Fruit fly (Drosophila melanogaster) whole organism, embryonic: Measurements from ENCODE around the gene nbs.

ENCODE experiments used
- Adf1 ChIP-seq: fragments of 200-800 bp; sonication (Bioruptor generic); IDR thresholded peaks from 2 replicates; pipeline ENCODE4 v1.3.6; 2022; ENCODE audit warnings: missing biosample characterization, missing genetic modification characterization
- Bgb ChIP-seq: fragments of 200-800 bp; sonication (Bioruptor generic); IDR thresholded peaks from 2 replicates; pipeline ENCODE4 v1.3.6; 2022; ENCODE audit warnings: missing biosample characterization, missing genetic modification characterization; ENCODE audit not compliant: partially characterized antibody
- CG18476 ChIP-seq: fragments of 200-800 bp; sonication (Bioruptor generic); optimal IDR thresholded peaks from 2 replicates; lab custom pipeline; 2016; ENCODE audit warnings: missing biosample characterization, mild to moderate bottlenecking, missing genetic modification characterization
- CG2202 ChIP-seq: fragments of 200-800 bp; sonication (Bioruptor generic); optimal IDR thresholded peaks from 2 replicates; lab custom pipeline; 2018; ENCODE audit warnings: missing biosample characterization, mild to moderate bottlenecking, missing genetic modification characterization
- CG2875 ChIP-seq: fragments of 200-800 bp; sonication (Bioruptor generic); optimal IDR thresholded peaks from 2 replicates; lab custom pipeline; 2017; ENCODE audit warnings: missing biosample characterization, mild to moderate bottlenecking, missing genetic modification characterization, missing genetic modification reagents
- CG3065 ChIP-seq: fragments of 200-800 bp; sonication (Bioruptor generic); optimal IDR thresholded peaks from 2 replicates; lab custom pipeline; 2016; ENCODE audit warnings: missing biosample characterization, missing genetic modification characterization
- CG32772 ChIP-seq: fragments of 200-800 bp; sonication (Bioruptor generic); IDR thresholded peaks from 2 replicates; pipeline ENCODE4 v1.3.6; 2022; ENCODE audit warnings: missing biosample characterization, missing genetic modification characterization
- CG33557 ChIP-seq: fragments of 200-800 bp; sonication (Bioruptor generic); optimal IDR thresholded peaks from 2 replicates; lab custom pipeline; 2019; ENCODE audit warnings: missing biosample characterization, mild to moderate bottlenecking, missing genetic modification characterization, moderate library complexity
- CG5180 ChIP-seq: fragments of 200-800 bp; sonication (Bioruptor generic); optimal IDR thresholded peaks from 3 replicates; lab custom pipeline; 2017; ENCODE audit warnings: missing biosample characterization, missing genetic modification characterization, mild to moderate bottlenecking, moderate library complexity, missing genetic modification reagents
- CG6813 ChIP-seq: fragments of 200-800 bp; sonication (Bioruptor generic); optimal IDR thresholded peaks from 2 replicates; lab custom pipeline; 2017; ENCODE audit warnings: missing biosample characterization, missing genetic modification characterization, mild to moderate bottlenecking, moderate library complexity, missing genetic modification reagents
- CG7357 ChIP-seq: fragments of 200-800 bp; sonication (Bioruptor generic); IDR thresholded peaks from 3 replicates; pipeline ENCODE4 v1.3.6; 2022; ENCODE audit warnings: missing biosample characterization, missing genetic modification characterization
- CG7745 ChIP-seq: fragments of 200-800 bp; sonication (Bioruptor generic); optimal IDR thresholded peaks from 2 replicates; lab custom pipeline; 2018; ENCODE audit warnings: missing biosample characterization, mild to moderate bottlenecking, missing genetic modification characterization, moderate library complexity
- CG7928 ChIP-seq: fragments of 200-800 bp; sonication (Bioruptor generic); optimal IDR thresholded peaks from 2 replicates; lab custom pipeline; 2017; ENCODE audit warnings: missing biosample characterization, mild to moderate bottlenecking, missing genetic modification characterization
- CG8290 ChIP-seq, 3 experiments: fragments of 200-800 bp; sonication (Bioruptor generic); optimal IDR thresholded peaks; 2 replicates each; lab custom pipeline; 2016 to 2019; ENCODE audit warnings: missing biosample characterization in 3 of 3, missing genetic modification characterization in 3 of 3, mild to moderate bottlenecking in 2 of 3, moderate library complexity in 1 of 3
- CG9437 ChIP-seq: fragments of 200-800 bp; sonication (Bioruptor generic); optimal IDR thresholded peaks from 2 replicates; lab custom pipeline; 2018; ENCODE audit warnings: missing biosample characterization, mild to moderate bottlenecking, missing genetic modification characterization
- CG9876 ChIP-seq: fragments of 200-800 bp; sonication (Bioruptor generic); optimal IDR thresholded peaks from 2 replicates; lab custom pipeline; 2016; ENCODE audit warnings: missing biosample characterization, missing genetic modification characterization
- CG9932 ChIP-seq: fragments of 200-800 bp; sonication (Bioruptor generic); IDR thresholded peaks from 2 replicates; pipeline ENCODE4 v1.3.6; 2022; ENCODE audit warnings: missing biosample characterization, missing genetic modification characterization
- Doc2 ChIP-seq: fragments of 200-800 bp; sonication (Bioruptor generic); IDR thresholded peaks from 2 replicates; pipeline ENCODE4 v1.3.6; 2022; ENCODE audit warnings: missing biosample characterization, missing genetic modification characterization
- Hmx ChIP-seq: fragments of 200-800 bp; sonication (Bioruptor generic); optimal IDR thresholded peaks from 2 replicates; lab custom pipeline; 2016; ENCODE audit warnings: missing biosample characterization, missing genetic modification characterization
- NC2α ChIP-seq: fragments of 200-800 bp; sonication (Bioruptor generic); optimal IDR thresholded peaks from 2 replicates; lab custom pipeline; 2016; ENCODE audit warnings: missing biosample characterization, missing genetic modification characterization
- Oli ChIP-seq: fragments of 200-800 bp; sonication (Bioruptor generic); optimal IDR thresholded peaks from 2 replicates; lab custom pipeline; 2018; ENCODE audit warnings: missing biosample characterization, mild to moderate bottlenecking, missing genetic modification characterization, moderate library complexity
- Opbp ChIP-seq: fragments of 200-800 bp; sonication (Bioruptor generic); IDR thresholded peaks from 3 replicates; pipeline ENCODE4 v1.3.6; 2022; ENCODE audit warnings: missing biosample characterization, missing genetic modification characterization; ENCODE audit not compliant: partially characterized antibody
- Rx ChIP-seq: fragments of 200-800 bp; sonication (Bioruptor generic); IDR thresholded peaks from 2 replicates; pipeline ENCODE4 v1.3.6; 2022; ENCODE audit warnings: missing biosample characterization, missing genetic modification characterization
- abd-A ChIP-seq: fragments of 200-800 bp; sonication (Bioruptor generic); optimal IDR thresholded peaks from 3 replicates; lab custom pipeline; 2019; ENCODE audit warnings: missing biosample characterization, mild to moderate bottlenecking, missing genetic modification characterization, moderate library complexity
- caup ChIP-seq: fragments of 200-800 bp; sonication (Bioruptor generic); optimal IDR thresholded peaks from 3 replicates; lab custom pipeline; 2017; ENCODE audit warnings: missing biosample characterization, mild to moderate bottlenecking, missing genetic modification characterization, moderate library complexity; ENCODE audit not compliant: severe bottlenecking
- chm ChIP-seq: fragments of 200-800 bp; sonication (Bioruptor generic); IDR thresholded peaks from 2 replicates; pipeline ENCODE4 v1.3.6; 2022; ENCODE audit warnings: missing biosample characterization, missing genetic modification characterization
- crc ChIP-seq: fragments of 200-800 bp; sonication (Bioruptor generic); optimal IDR thresholded peaks from 2 replicates; lab custom pipeline; 2016; ENCODE audit warnings: missing biosample characterization, missing genetic modification characterization
- dati ChIP-seq: fragments of 200-800 bp; sonication (Bioruptor generic); IDR thresholded peaks from 2 replicates; pipeline ENCODE4 v1.3.6; 2022; ENCODE audit warnings: missing biosample characterization, missing genetic modification characterization
- dysf ChIP-seq: fragments of 200-800 bp; sonication (Bioruptor generic); IDR thresholded peaks from 3 replicates; pipeline ENCODE4 v1.3.6; 2022; ENCODE audit warnings: missing biosample characterization, missing genetic modification characterization
- fd102C ChIP-seq: fragments of 200-800 bp; sonication (Bioruptor generic); optimal IDR thresholded peaks from 2 replicates; lab custom pipeline; 2018; ENCODE audit warnings: missing biosample characterization, mild to moderate bottlenecking, missing genetic modification characterization, moderate library complexity
- fd64A ChIP-seq: fragments of 200-800 bp; sonication (Bioruptor generic); optimal IDR thresholded peaks from 3 replicates; lab custom pipeline; 2018; ENCODE audit warnings: missing biosample characterization, mild to moderate bottlenecking, missing genetic modification characterization
- gcm2 ChIP-seq: fragments of 200-800 bp; sonication (Bioruptor generic); optimal IDR thresholded peaks from 2 replicates; lab custom pipeline; 2016; ENCODE audit warnings: missing biosample characterization, missing genetic modification characterization
- grn ChIP-seq: fragments of 200-800 bp; sonication (Bioruptor generic); optimal IDR thresholded peaks from 3 replicates; lab custom pipeline; 2017; ENCODE audit warnings: missing biosample characterization, missing genetic modification characterization
- hth ChIP-seq: fragments of >200 bp; optimal IDR thresholded peaks from 2 replicates; lab custom pipeline; 2017; ENCODE audit warnings: inconsistent platforms
- lab ChIP-seq: fragments of 200-800 bp; sonication (Bioruptor generic); optimal IDR thresholded peaks from 3 replicates; lab custom pipeline; 2017; ENCODE audit warnings: missing biosample characterization, missing genetic modification characterization, mild to moderate bottlenecking, moderate library complexity, missing genetic modification reagents
- luna ChIP-seq: fragments of 200-800 bp; sonication (Bioruptor generic); optimal IDR thresholded peaks from 2 replicates; lab custom pipeline; 2016; ENCODE audit warnings: missing biosample characterization, missing genetic modification characterization
- mam ChIP-seq: fragments of 200-800 bp; sonication (Bioruptor generic); optimal IDR thresholded peaks from 3 replicates; lab custom pipeline; 2016; ENCODE audit warnings: missing biosample characterization, missing genetic modification characterization
- nerfin-2 ChIP-seq: fragments of 200-800 bp; sonication (Bioruptor generic); IDR thresholded peaks from 2 replicates; pipeline ENCODE4 v1.3.6; 2022; ENCODE audit warnings: missing biosample characterization, missing genetic modification characterization; ENCODE audit not compliant: partially characterized antibody
- nom ChIP-seq: fragments of 200-800 bp; sonication (Bioruptor generic); optimal IDR thresholded peaks from 2 replicates; lab custom pipeline; 2017; ENCODE audit warnings: missing biosample characterization, missing genetic modification characterization, mild to moderate bottlenecking, moderate library complexity, missing genetic modification reagents
- pb ChIP-seq: fragments of 200-800 bp; sonication (Bioruptor generic); optimal IDR thresholded peaks from 3 replicates; lab custom pipeline; 2016; ENCODE audit warnings: missing biosample characterization, missing genetic modification characterization
- salm ChIP-seq: fragments of 200-800 bp; sonication (Bioruptor generic); optimal IDR thresholded peaks from 2 replicates; lab custom pipeline; 2018; ENCODE audit warnings: missing biosample characterization, mild to moderate bottlenecking, missing genetic modification characterization
- sens ChIP-seq: fragments of 200-800 bp; sonication (Bioruptor generic); peaks from one replicate; lab custom pipeline; 2016; ENCODE audit warnings: missing biosample characterization, missing genetic modification characterization
- sqz ChIP-seq: fragments of 200-800 bp; sonication (Bioruptor generic); optimal IDR thresholded peaks from 3 replicates; lab custom pipeline; 2018; ENCODE audit warnings: missing biosample characterization, mild to moderate bottlenecking, missing genetic modification characterization
- ssp ChIP-seq: fragments of 200-800 bp; sonication (Bioruptor generic); IDR thresholded peaks from 2 replicates; pipeline ENCODE4 v1.3.6; 2022; ENCODE audit warnings: missing biosample characterization, missing genetic modification characterization
- stc ChIP-seq: fragments of 200-800 bp; sonication (Bioruptor generic); IDR thresholded peaks from 2 replicates; pipeline ENCODE4 v1.3.6; 2022; ENCODE audit warnings: missing biosample characterization, missing genetic modification characterization
- sug ChIP-seq: fragments of 200-800 bp; optimal IDR thresholded peaks from 2 replicates; lab custom pipeline; 2019; ENCODE audit warnings: missing biosample characterization, mild to moderate bottlenecking, missing genetic modification characterization, moderate library complexity
- tio ChIP-seq: fragments of 200-800 bp; sonication (Bioruptor generic); optimal IDR thresholded peaks from 2 replicates; lab custom pipeline; 2017; ENCODE audit warnings: missing biosample characterization, missing genetic modification characterization, inconsistent platforms
- tna ChIP-seq: fragments of 200-800 bp; sonication (Bioruptor generic); IDR thresholded peaks from 2 replicates; pipeline ENCODE4 v1.3.6; 2022; ENCODE audit warnings: missing biosample characterization, missing genetic modification characterization; ENCODE audit not compliant: partially characterized antibody
- twi ChIP-seq: fragments of 200-800 bp; optimal IDR thresholded peaks from 2 replicates; lab custom pipeline; 2019; ENCODE audit warnings: missing biosample characterization, mild to moderate bottlenecking, missing genetic modification characterization, moderate library complexity
- usp ChIP-seq: fragments of >200 bp; optimal IDR thresholded peaks from 2 replicates; lab custom pipeline; 2017; ENCODE audit warnings: missing biosample characterization, missing genetic modification characterization

The nbs gene

DNA sequence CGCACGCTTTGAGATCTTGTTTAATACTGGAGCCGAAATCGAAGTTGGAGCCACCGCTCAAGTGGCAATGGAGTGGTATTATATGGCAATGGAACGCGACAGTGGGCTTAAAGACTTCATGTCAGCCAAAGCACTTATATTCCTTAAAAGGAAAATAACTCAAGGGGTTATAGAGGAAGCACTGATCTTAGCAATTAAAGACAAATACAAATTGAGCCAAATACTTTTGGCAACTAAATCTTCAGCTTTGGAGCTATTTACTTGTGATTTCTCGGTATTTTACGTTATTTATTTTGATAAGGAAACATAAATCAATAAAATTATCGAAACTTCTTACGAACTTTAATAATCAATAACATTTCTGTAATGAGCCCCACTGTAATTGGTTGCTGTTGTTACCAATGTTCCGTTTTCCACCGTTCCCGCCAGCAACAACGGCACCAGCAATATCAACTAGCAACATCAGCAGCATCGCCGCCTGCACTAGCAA is 21.1 kb upstream of the nbs start (continued):
- TF ChIP-seq dati (GFP tag; lab: Robert Waterston, UW) (no peak), ssp (GFP tag; lab: Robert Waterston, UW) (peak; percentile 58), Oli (tag; lab: Kevin White, UChicago) (peak; percentile 86), NC2α (no peak), usp (GFP tag; lab: Kevin White, UChicago) (no peak), Bgb (no peak), CG3065 (GFP tag; lab: Kevin White, UChicago) (peak; percentile 40), CG9876 (GFP tag; lab: Kevin White, UChicago) (peak; percentile 22), CG32772 (GFP tag; lab: Robert Waterston, UW) (peak; percentile 84), fd64A (peak; percentile 79), CG7928 (GFP tag; lab: Kevin White, UChicago) (peak; percentile 49), sug (tag; lab: Kevin White, UChicago) (peak; percentile 55), luna (GFP tag; lab: Kevin White, UChicago) (no peak), pb (GFP tag; lab: Kevin White, UChicago) (peak; percentile 92), Adf1 (GFP tag; lab: Robert Waterston, UW) (no peak), grn (GFP tag; lab: Kevin White, UChicago) (no peak), CG5180 (GFP tag; lab: Kevin White, UChicago) (peak; percentile 87), caup (GFP tag; lab: Kevin White, UChicago) (peak; percentile 68), crc (no peak), chm (GFP tag; lab: Robert Waterston, UW) (0 out of 2 replicates have a peak, but pooled peaks have one; percentile 18), tna (GFP tag; lab: Robert Waterston, UW) (no peak), hth (lab: Kevin White, UChicago) (no peak), gcm2 (GFP tag; lab: Kevin White, UChicago) (peak; percentile 35), CG9932 (GFP tag; lab: Robert Waterston, UW) (peak; percentile 63; the same call in 1 of the 2 replicates), CG7357 (GFP tag; lab: Robert Waterston, UW) (peak; percentile 81), fd102C (GFP tag; lab: Kevin White, UChicago) (no peak), nom (peak; percentile 94), twi (tag; lab: Kevin White, UChicago) (peak; percentile 58), CG18476 (GFP tag; lab: Kevin White, UChicago) (peak; percentile 91), sens (GFP tag; lab: Kevin White, UChicago) (peak; percentile 96), Doc2 (GFP tag; lab: Robert Waterston, UW) (peak; percentile 11; the same call in 1 of the 2 replicates), CG2875 (GFP tag; lab: Kevin White, UChicago) (peak; percentile 82), CG33557 (GFP tag; lab: Kevin White, UChicago) (peak; percentile 72), mam (GFP tag; lab: Kevin White, UChicago) (peak; percentile 53), CG2202 (peak; percentile 21), sqz (GFP tag; lab: Kevin White, UChicago) (peak; percentile 75), CG8290 (GFP tag; optimal IDR thresholded peaks at IDR 0.05; lab: Kevin White, UChicago) (peak; percentile 56), CG8290 (tag; optimal IDR thresholded peaks at IDR 0.05; lab: Kevin White, UChicago) (no peak), abd-A (tag; lab: Kevin White, UChicago) (peak; percentile 29), Opbp (GFP tag; lab: Robert Waterston, UW) (no peak), salm (tag; lab: Kevin White, UChicago) (peak; percentile 84), nerfin-2 (GFP tag; lab: Robert Waterston, UW) (no peak), CG7745 (no peak), tio (GFP tag; lab: Kevin White, UChicago) (peak; percentile 79), Rx (peak; percentile 77), stc (GFP tag; lab: Robert Waterston, UW) (peak; percentile 87), lab (peak; percentile 93), dysf (GFP tag; lab: Robert Waterston, UW) (peak; percentile 92), CG9437 (peak; percentile 72), CG6813 (GFP tag; lab: Kevin White, UChicago) (peak; percentile 77), Hmx (GFP tag; lab: Kevin White, UChicago) (peak; percentile 19)
